Worm (Caenorhabditis elegans): ENCODE data around the gene capg-2.

DNA sequence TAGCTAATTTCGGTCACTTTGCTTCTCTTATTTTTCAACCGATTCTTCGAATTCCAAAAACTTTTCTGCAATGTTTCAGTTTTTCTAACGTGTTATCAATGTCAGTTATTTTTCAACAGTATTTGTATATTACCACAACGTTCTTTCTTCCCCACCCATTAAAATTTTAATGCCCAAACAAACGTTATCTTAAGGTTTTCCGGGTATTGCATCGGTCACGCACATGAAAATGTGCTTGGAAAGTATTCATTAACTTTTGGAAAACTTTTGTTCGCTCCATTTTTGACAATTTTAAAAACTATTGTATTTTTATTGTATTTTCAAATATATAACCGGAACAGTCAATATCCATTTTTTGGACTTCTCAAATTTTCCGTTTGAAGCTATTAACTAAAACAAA is 24.4 kb downstream of the capg-2 start:
- TF ChIP-seq F13H6.1 (tag; optimal IDR thresholded peaks at IDR 0.05), result no peak
- TF ChIP-seq ama-1 (optimal IDR thresholded peaks at IDR 0.05), result no peak
- TF ChIP-seq sem-4 (tag; optimal IDR thresholded peaks at IDR 0.05), result no peak
- TF ChIP-seq egl-27 (tag; optimal IDR thresholded peaks at IDR 0.05), result no peak
- no peak for TF ChIP-seq lin-39 (tag; optimal IDR thresholded peaks at IDR 0.05)
- TF ChIP-seq skn-1 (tag; optimal IDR thresholded peaks at IDR 0.05), result no peak
- TF ChIP-seq nhr-12 (tag; optimal IDR thresholded peaks at IDR 0.05), result no peak
- TF ChIP-seq snpc-4 (tag; optimal IDR thresholded peaks at IDR 0.05), result no peak
- no peak for TF ChIP-seq sma-9 (GFP tag; optimal IDR thresholded peaks at IDR 0.05)
- TF ChIP-seq sma-9 (tag; optimal IDR thresholded peaks at IDR 0.05), result no peak
- TF ChIP-seq nhr-23 (tag; optimal IDR thresholded peaks at IDR 0.05), result no peak
- no peak for TF ChIP-seq ztf-4 (tag; optimal IDR thresholded peaks at IDR 0.05)
- no peak for TF ChIP-seq lsy-2 (tag; optimal IDR thresholded peaks at IDR 0.05)
- TF ChIP-seq unc-39 (tag; optimal IDR thresholded peaks at IDR 0.05), result no peak
